Worm (Caenorhabditis elegans) whole organism, L4/young adult: ENCODE measurements around the gene crn-4.
A peak's percentile ranks its signal among the peaks of the same experiment; 100 is the strongest.

Experiments used
- W03F9.2 ChIP-seq: fragments of 150-350 bp; optimal IDR thresholded peaks from 2 replicates; lab custom pipeline; 2014; ENCODE audit warnings: missing biosample characterization, missing genetic modification characterization
- dao-5 ChIP-seq: sonication (generic microtip); optimal IDR thresholded peaks from 2 replicates; lab custom pipeline; 2016; ENCODE audit warnings: missing genotype, missing genetic modification characterization, moderate library complexity, missing compliant biosample characterization
- him-1 ChIP-seq: sonication (generic microtip); optimal IDR thresholded peaks from 2 replicates; lab custom pipeline; 2016; ENCODE audit warnings: missing genotype, missing genetic modification reagents, missing genetic modification characterization, missing compliant biosample characterization

Gene crn-4

ce11 chrX:2265069-2265468 lies 7.2 kb upstream of the crn-4 start:
- no peak for TF ChIP-seq W03F9.2 (tag; lab: Kevin White, UChicago)
- TF ChIP-seq him-1 (tag; lab: Kevin White, UChicago), result no peak
- TF ChIP-seq dao-5 (tag; lab: Kevin White, UChicago), result no peak

- TF ChIP-seq W03F9.2 (tag; lab: Kevin White, UChicago) (no peak), him-1 (tag; lab: Kevin White, UChicago) (no peak), dao-5 (tag; lab: Kevin White, UChicago) (no peak)
These were observed 4.5 kb upstream of the crn-4 start for ce11 chrX:2262420-2262819.

- TF ChIP-seq him-1 (tag; lab: Kevin White, UChicago) (no peak), W03F9.2 (tag; lab: Kevin White, UChicago) (no peak), dao-5 (tag; lab: Kevin White, UChicago) (no peak)
These were observed 3.1 kb upstream of the crn-4 start, which contains the start of gene AH9.3 for ce11 chrX:2261003-2261402. Gene AH9.3, minus strand, starts transcription at chrX:2261103.

ce11 chrX:2258404-2258803 lies 503 bp upstream of the crn-4 start:
- no peak for TF ChIP-seq dao-5 (tag; lab: Kevin White, UChicago)
- TF ChIP-seq him-1 (tag; lab: Kevin White, UChicago), result no peak
- TF ChIP-seq W03F9.2 (tag; lab: Kevin White, UChicago), result no peak

- TF ChIP-seq him-1 (tag; lab: Kevin White, UChicago), result no peak
- TF ChIP-seq W03F9.2 (tag; lab: Kevin White, UChicago), result no peak
- no peak for TF ChIP-seq dao-5 (tag; lab: Kevin White, UChicago)
These were observed 11.0 kb downstream of the crn-4 start, which contains the start of gene AH9.1 for ce11 chrX:2246908-2247307. Gene AH9.1, minus strand, starts transcription at chrX:2247008.

ce11 chrX:2242568-2243185 lies 15.2 kb downstream of the crn-4 start, which contains the start of gene rpl-11.2:
Gene rpl-11.2, minus strand, starts transcription at chrX:2242618.
- TF ChIP-seq him-1 (tag; lab: Kevin White, UChicago) (peak; percentile 87), W03F9.2 (tag; lab: Kevin White, UChicago) (peak; percentile 90), dao-5 (tag; lab: Kevin White, UChicago) (no peak)

ce11 chrX:2241147-2241798 lies 16.6 kb downstream of the crn-4 start:
- TF ChIP-seq dao-5 (tag; lab: Kevin White, UChicago), result no peak
- no peak for TF ChIP-seq him-1 (tag; lab: Kevin White, UChicago)

- no peak for TF ChIP-seq dao-5 (tag; lab: Kevin White, UChicago)
- TF ChIP-seq W03F9.2 (tag; lab: Kevin White, UChicago), result peak; percentile 77
- peak; percentile 6 for TF ChIP-seq him-1 (tag; lab: Kevin White, UChicago)
These were observed 20.4 kb downstream of the crn-4 start, which contains the start of gene vha-15 for ce11 chrX:2237438-2237961. Gene vha-15, plus strand, starts transcription at chrX:2237911.

ce11 chrX:2233929-2234328 lies 24.0 kb downstream of the crn-4 start, which contains the start of gene T14F9.2:
Gene T14F9.2, plus strand, starts transcription at chrX:2234324.
- no peak for TF ChIP-seq W03F9.2 (tag; lab: Kevin White, UChicago)
- no peak for TF ChIP-seq him-1 (tag; lab: Kevin White, UChicago)
- TF ChIP-seq dao-5 (tag; lab: Kevin White, UChicago), result no peak

ce11 chrX:2231346-2231745 lies 26.6 kb downstream of the crn-4 start:
- TF ChIP-seq dao-5 (tag; lab: Kevin White, UChicago) (no peak), W03F9.2 (tag; lab: Kevin White, UChicago) (no peak), him-1 (tag; lab: Kevin White, UChicago) (no peak)

ce11 chrX:2229305-2230172 lies 28.4 kb downstream of the crn-4 start, which contains the start of gene lin-32:
Gene lin-32, minus strand, starts transcription at chrX:2230122.
- TF ChIP-seq him-1 (tag; lab: Kevin White, UChicago), result no peak

- TF ChIP-seq W03F9.2 (tag; lab: Kevin White, UChicago), result no peak
- TF ChIP-seq him-1 (tag; lab: Kevin White, UChicago), result peak; percentile 74
- peak; percentile 53 for TF ChIP-seq dao-5 (tag; lab: Kevin White, UChicago)
These were observed 31.0 kb downstream of the crn-4 start for ce11 chrX:2226875-2227355.
